Worm (Caenorhabditis elegans) whole organism, L4 larva: ENCODE measurements around the gene srbc-38.
A peak's percentile ranks its signal among the peaks of the same experiment; 100 is the strongest.

Experiments
- F10B5.3 ChIP-seq: sonication (generic microtip); optimal IDR thresholded peaks from 2 replicates; lab custom pipeline; 2016; ENCODE audit warnings: mild to moderate bottlenecking, missing genetic modification characterization, missing compliant biosample characterization
- F26F4.8 ChIP-seq: fragments of 200-800 bp; sonication (Bioruptor generic); conservative IDR thresholded peaks from 2 replicates; pipeline ENCODE4 v1.3.6; 2022; ENCODE audit warnings: missing genetic modification characterization, missing compliant biosample characterization
- F44E2.7 ChIP-seq: fragments of 200-800 bp; sonication (Bioruptor generic); IDR thresholded peaks from 2 replicates; pipeline ENCODE4 v2.1.2; 2022; ENCODE audit warnings: missing genetic modification characterization, missing compliant biosample characterization
- R02D3.7 ChIP-seq: fragments of 150-350 bp; sonication (generic microtip); optimal IDR thresholded peaks from 3 replicates; lab custom pipeline; 2014; ENCODE audit warnings: missing biosample characterization, missing genetic modification characterization
- T20F7.1 ChIP-seq: fragments of 200-800 bp; sonication (Bioruptor generic); optimal IDR thresholded peaks from 2 replicates; lab custom pipeline; 2018; ENCODE audit warnings: mild to moderate bottlenecking, missing genetic modification characterization, missing compliant biosample characterization
- T26A8.4 ChIP-seq: fragments of 200-800 bp; sonication (Bioruptor generic); IDR thresholded peaks from 2 replicates; pipeline ENCODE4 v1.3.6; 2022; ENCODE audit warnings: missing genetic modification characterization, missing compliant biosample characterization
- aha-1 ChIP-seq: fragments of 150-350 bp; peaks from one replicate; lab custom pipeline; 2014; ENCODE audit warnings: missing biosample characterization, missing genetic modification characterization
- ama-1 ChIP-seq: fragments of 150-350 bp; optimal IDR thresholded peaks from 2 replicates; lab custom pipeline; 2014; ENCODE audit warnings: inconsistent platforms, mixed read lengths
- arid-1 ChIP-seq: fragments of 200-800 bp; sonication (Bioruptor generic); conservative IDR thresholded peaks from 2 replicates; pipeline ENCODE4 v1.3.6; 2022; ENCODE audit warnings: missing genetic modification reagents, missing genetic modification characterization, missing compliant biosample characterization
- ceh-20 ChIP-seq: fragments of 200-800 bp; sonication (Bioruptor generic); IDR thresholded peaks from 2 replicates; pipeline ENCODE4 v1.3.6; 2022; ENCODE audit warnings: missing genetic modification reagents, missing genetic modification characterization, missing compliant biosample characterization
- ceh-32 ChIP-seq: sonication (generic microtip); optimal IDR thresholded peaks from 2 replicates; lab custom pipeline; 2016; ENCODE audit warnings: mild to moderate bottlenecking, missing genetic modification characterization, missing compliant biosample characterization; ENCODE audit not compliant: poor library complexity
- ceh-44 ChIP-seq: fragments of 200-800 bp; sonication (Bioruptor generic); IDR thresholded peaks from 2 replicates; pipeline ENCODE4 v1.3.6; 2022; ENCODE audit warnings: missing genetic modification reagents, missing genetic modification characterization, missing compliant biosample characterization
- daf-12 ChIP-seq: fragments of 150-350 bp; optimal IDR thresholded peaks from 2 replicates; lab custom pipeline; 2014; ENCODE audit warnings: missing biosample characterization, missing genetic modification reagents, missing genetic modification characterization
- daf-16 ChIP-seq, 3 experiments: sonication (generic microtip); optimal IDR thresholded peaks; 2 replicates each; lab custom pipeline; 2016 to 2017; ENCODE audit warnings: missing genetic modification characterization in 3 of 3, missing genetic modification reagents in 3 of 3, mild to moderate bottlenecking in 2 of 3, missing compliant biosample characterization in 2 of 3, missing biosample characterization in 1 of 3, moderate library complexity in 1 of 3
- dmd-8 ChIP-seq: fragments of 200-800 bp; sonication (Bioruptor generic); IDR thresholded peaks from 2 replicates; pipeline ENCODE4 v1.3.6; 2022; ENCODE audit warnings: missing genetic modification characterization, missing compliant biosample characterization
- dmd-9 ChIP-seq: fragments of 200-800 bp; sonication (Bioruptor generic); IDR thresholded peaks from 2 replicates; pipeline ENCODE4 v1.3.6; 2022; ENCODE audit warnings: missing genetic modification reagents, missing genetic modification characterization, missing compliant biosample characterization
- dpl-1 ChIP-seq: fragments of 150-350 bp; optimal IDR thresholded peaks from 2 replicates; lab custom pipeline; 2014; ENCODE audit warnings: missing biosample characterization, missing genetic modification reagents, missing genetic modification characterization
- egl-43 ChIP-seq: fragments of 200-800 bp; sonication (Bioruptor generic); IDR thresholded peaks from 2 replicates; pipeline ENCODE4 v1.3.6; 2022; ENCODE audit warnings: missing genetic modification reagents, missing genetic modification characterization, missing compliant biosample characterization
- gei-8 ChIP-seq: fragments of 200-800 bp; sonication (Bioruptor generic); optimal IDR thresholded peaks from 2 replicates; lab custom pipeline; 2018; ENCODE audit warnings: mild to moderate bottlenecking, missing genetic modification characterization, missing compliant biosample characterization
- hlh-11 ChIP-seq: fragments of 200-800 bp; sonication (Bioruptor generic); optimal IDR thresholded peaks from 2 replicates; lab custom pipeline; 2018; ENCODE audit warnings: mild to moderate bottlenecking, missing genetic modification characterization, missing compliant biosample characterization
- hlh-30 ChIP-seq: sonication (generic microtip); optimal IDR thresholded peaks from 2 replicates; lab custom pipeline; 2017; ENCODE audit warnings: antibody characterized with exemption, mild to moderate bottlenecking, missing genetic modification characterization, missing compliant biosample characterization; ENCODE audit not compliant: insufficient read depth
- lin-13 ChIP-seq: fragments of 150-350 bp; optimal IDR thresholded peaks from 2 replicates; lab custom pipeline; 2014; ENCODE audit warnings: missing biosample characterization, missing genetic modification reagents, missing genetic modification characterization
- lin-15B ChIP-seq: fragments of 150-350 bp; sonication (generic microtip); optimal IDR thresholded peaks from 3 replicates; lab custom pipeline; 2014; ENCODE audit warnings: missing biosample characterization, missing genetic modification characterization
- lin-29 ChIP-seq: fragments of 200-800 bp; sonication (Bioruptor generic); IDR thresholded peaks from 2 replicates; pipeline ENCODE4 v1.3.6; 2022; ENCODE audit warnings: missing genetic modification reagents, missing genetic modification characterization, missing compliant biosample characterization
- mdt-29 ChIP-seq: fragments of 200-800 bp; sonication (Bioruptor generic); IDR thresholded peaks from 2 replicates; pipeline ENCODE4 v1.3.6; 2022; ENCODE audit warnings: missing genetic modification reagents, missing genetic modification characterization, missing compliant biosample characterization
- mep-1 ChIP-seq: fragments of 150-350 bp; sonication (generic microtip); optimal IDR thresholded peaks from 3 replicates; lab custom pipeline; 2014; ENCODE audit warnings: missing biosample characterization, missing genetic modification characterization
- mxl-2 ChIP-seq: fragments of 200-800 bp; sonication (Bioruptor generic); conservative IDR thresholded peaks from 2 replicates; pipeline ENCODE4 v1.3.6; 2022; ENCODE audit warnings: missing genetic modification reagents, missing genetic modification characterization, missing compliant biosample characterization
- nhr-10 ChIP-seq: fragments of 150-350 bp; optimal IDR thresholded peaks from 2 replicates; lab custom pipeline; 2014; ENCODE audit warnings: missing biosample characterization, missing genetic modification characterization
- nhr-102 ChIP-seq: sonication (generic microtip); optimal IDR thresholded peaks from 2 replicates; lab custom pipeline; 2016; ENCODE audit warnings: mild to moderate bottlenecking, missing genetic modification characterization, moderate library complexity, missing compliant biosample characterization
- nhr-41 ChIP-seq: fragments of 200-800 bp; sonication (Bioruptor generic); IDR thresholded peaks from 2 replicates; pipeline ENCODE4 v1.3.6; 2022; ENCODE audit warnings: missing genetic modification reagents, missing genetic modification characterization, missing compliant biosample characterization
- nhr-42 ChIP-seq: fragments of 200-800 bp; sonication (Bioruptor generic); IDR thresholded peaks from 2 replicates; pipeline ENCODE4 v1.3.6; 2022; ENCODE audit warnings: missing genetic modification characterization, missing compliant biosample characterization
- nhr-48 ChIP-seq: sonication (generic microtip); optimal IDR thresholded peaks from 2 replicates; lab custom pipeline; 2016; ENCODE audit warnings: mild to moderate bottlenecking, missing genetic modification characterization, missing compliant biosample characterization
- nhr-6 ChIP-seq: fragments of 150-350 bp; optimal IDR thresholded peaks from 2 replicates; lab custom pipeline; 2014; ENCODE audit warnings: missing biosample characterization, missing genetic modification characterization
- pha-4 ChIP-seq, 2 experiments: fragments of 150-350 bp in 1 of 2; fragments of 200-800 bp in 1 of 2; sonication (Bioruptor generic) in 1 of 2; IDR thresholded peaks in 1 of 2; optimal IDR thresholded peaks in 1 of 2; 2 replicates each; pipeline versions ENCODE4 v1.3.6 to Lab custom; 2014 to 2022; ENCODE audit warnings: missing genetic modification characterization in 2 of 2, missing genetic modification reagents in 2 of 2, missing biosample characterization in 1 of 2, missing compliant biosample characterization in 1 of 2
- pqm-1 ChIP-seq: sonication (generic microtip); optimal IDR thresholded peaks from 2 replicates; lab custom pipeline; 2017; ENCODE audit warnings: missing biosample characterization, missing genetic modification characterization
- rbr-2 ChIP-seq: sonication (generic microtip); optimal IDR thresholded peaks from 2 replicates; lab custom pipeline; 2016; ENCODE audit warnings: missing genotype, missing genetic modification characterization, missing compliant biosample characterization
- saeg-2 ChIP-seq: fragments of 200-800 bp; sonication (Bioruptor generic); IDR thresholded peaks from 2 replicates; pipeline ENCODE4 v1.3.6; 2022; ENCODE audit warnings: missing genetic modification reagents, missing genetic modification characterization, missing compliant biosample characterization
- set-16 ChIP-seq: fragments of 200-800 bp; sonication (Bioruptor generic); IDR thresholded peaks from 2 replicates; pipeline ENCODE4 v1.3.6; 2022; ENCODE audit warnings: missing genetic modification reagents, missing genetic modification characterization, missing compliant biosample characterization
- skn-1 ChIP-seq: fragments of 150-350 bp; optimal IDR thresholded peaks from 2 replicates; lab custom pipeline; 2014; ENCODE audit warnings: missing biosample characterization, missing genetic modification characterization
- snpc-4 ChIP-seq: fragments of 150-350 bp; optimal IDR thresholded peaks from 2 replicates; lab custom pipeline; 2014; ENCODE audit warnings: missing biosample characterization, missing genetic modification characterization
- spr-1 ChIP-seq: sonication (generic microtip); optimal IDR thresholded peaks from 2 replicates; lab custom pipeline; 2016; ENCODE audit warnings: mild to moderate bottlenecking, missing genetic modification characterization, missing compliant biosample characterization
- tra-1 ChIP-seq: fragments of 200-800 bp; sonication (Bioruptor generic); IDR thresholded peaks from 2 replicates; pipeline ENCODE4 v1.3.6; 2022; ENCODE audit warnings: missing genetic modification reagents, missing genetic modification characterization, missing compliant biosample characterization
- zfp-2 ChIP-seq: sonication (generic microtip); optimal IDR thresholded peaks from 2 replicates; lab custom pipeline; 2016; ENCODE audit warnings: mild to moderate bottlenecking, missing genetic modification characterization, missing compliant biosample characterization
- zfp-3 ChIP-seq: fragments of 200-800 bp; sonication (Bioruptor generic); conservative IDR thresholded peaks from 2 replicates; pipeline ENCODE4 v1.3.6; 2022; ENCODE audit warnings: missing genetic modification reagents, missing genetic modification characterization, missing compliant biosample characterization
- ztf-7 ChIP-seq: fragments of 150-350 bp; optimal IDR thresholded peaks from 2 replicates; lab custom pipeline; 2014; ENCODE audit warnings: missing biosample characterization, missing genetic modification characterization

srbc-38 gene

DNA sequence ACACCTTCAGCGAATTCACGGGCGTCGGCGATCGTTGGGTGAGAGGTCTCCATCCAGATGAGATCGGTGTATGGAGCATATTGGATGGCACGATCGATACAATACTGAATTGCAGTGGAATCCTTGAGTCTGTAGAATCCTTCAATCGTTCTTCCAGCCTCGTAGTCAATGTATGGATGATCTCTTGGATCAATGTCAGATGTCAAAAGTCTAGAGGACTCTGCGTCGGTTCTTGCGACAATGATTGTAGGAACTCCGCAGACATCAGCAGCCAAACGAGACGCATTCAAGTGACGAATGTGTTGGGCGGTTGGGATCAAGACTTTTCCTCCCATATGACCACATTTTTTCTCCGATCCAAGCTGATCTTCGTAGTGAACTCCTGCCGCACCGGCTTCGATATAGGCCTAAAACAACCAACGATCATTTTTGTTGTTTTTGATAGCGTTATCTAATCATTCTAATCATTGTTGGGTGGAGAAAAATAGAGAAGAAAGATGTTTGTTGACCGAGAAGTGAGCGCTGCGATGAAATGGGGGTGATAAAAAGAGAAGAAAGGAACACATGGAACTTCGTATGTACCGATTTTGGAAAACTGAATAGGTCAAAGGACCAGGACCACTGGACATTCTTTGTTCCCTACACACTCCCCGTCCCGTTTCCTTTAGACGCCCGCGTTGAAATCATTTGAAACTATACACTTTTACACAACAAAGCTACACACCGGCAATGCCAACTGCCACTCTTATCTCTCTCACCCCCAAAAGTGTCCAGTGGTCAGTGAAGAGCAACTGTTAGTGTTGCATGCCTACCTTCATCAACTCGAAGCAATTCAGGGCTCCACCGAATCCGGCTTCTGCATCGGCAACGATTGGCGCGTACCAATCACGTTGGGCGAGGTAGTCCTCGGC, 19.8 kb downstream of the srbc-38 start (continued):
- TF ChIP-seq set-16 (GFP tag; lab: Robert Waterston, UW) (no peak), pqm-1 (tag; lab: Kevin White, UChicago) (peak; percentile 44), R02D3.7 (tag; lab: Kevin White, UChicago) (no peak), arid-1 (GFP tag; lab: Robert Waterston, UW) (no peak), ztf-7 (tag; lab: Kevin White, UChicago) (no peak), F10B5.3 (tag; lab: Kevin White, UChicago) (no peak), zfp-3 (GFP tag; lab: Robert Waterston, UW) (peak; percentile 41; the same call in 1 of the 2 replicates), saeg-2 (GFP tag; lab: Robert Waterston, UW) (no peak), daf-16 (GFP tag; optimal IDR thresholded peaks at IDR 0.05; lab: Kevin White, UChicago) (peak in 1 of 2 experiments; percentile 6), daf-16 (tag; optimal IDR thresholded peaks at IDR 0.05; lab: Kevin White, UChicago) (no peak), T20F7.1 (GFP tag; lab: Kevin White, UChicago) (no peak), nhr-41 (GFP tag; lab: Robert Waterston, UW) (no peak), nhr-42 (GFP tag; lab: Robert Waterston, UW) (peak; percentile 24; the same call in 1 of the 2 replicates), dmd-9 (peak; percentile 7; the same call in 1 of the 2 replicates), lin-29 (GFP tag; lab: Robert Waterston, UW) (no peak; the same call in 1 of the 2 replicates), tra-1 (no peak), gei-8 (GFP tag; lab: Kevin White, UChicago) (no peak), egl-43 (GFP tag; lab: Robert Waterston, UW) (no peak), lin-13 (no peak), nhr-10 (tag; lab: Kevin White, UChicago) (peak; percentile 22), F44E2.7 (GFP tag; lab: Robert Waterston, UW) (no peak), nhr-102 (no peak), daf-12 (tag; lab: Kevin White, UChicago) (no peak), ceh-44 (GFP tag; lab: Robert Waterston, UW) (no peak), spr-1 (tag; lab: Kevin White, UChicago) (no peak), rbr-2 (tag; lab: Kevin White, UChicago) (no peak), lin-15B (tag; lab: Kevin White, UChicago) (no peak), mep-1 (peak; percentile 30), ceh-32 (tag; lab: Kevin White, UChicago) (no peak), ceh-20 (GFP tag; lab: Robert Waterston, UW) (no peak), T26A8.4 (GFP tag; lab: Robert Waterston, UW) (peak; percentile 27; the same call in 1 of the 2 replicates), snpc-4 (tag; lab: Kevin White, UChicago) (no peak), F26F4.8 (GFP tag; lab: Robert Waterston, UW) (no peak), mdt-29 (GFP tag; lab: Robert Waterston, UW) (no peak), pha-4 (GFP tag; IDR thresholded peaks at IDR 0.05; lab: Robert Waterston, UW) (peak; percentile 18; the same call in 1 of the 2 replicates), pha-4 (tag; optimal IDR thresholded peaks at IDR 0.05; lab: Kevin White, UChicago) (no peak), aha-1 (tag; lab: Kevin White, UChicago) (peak; percentile 97)

DNA sequence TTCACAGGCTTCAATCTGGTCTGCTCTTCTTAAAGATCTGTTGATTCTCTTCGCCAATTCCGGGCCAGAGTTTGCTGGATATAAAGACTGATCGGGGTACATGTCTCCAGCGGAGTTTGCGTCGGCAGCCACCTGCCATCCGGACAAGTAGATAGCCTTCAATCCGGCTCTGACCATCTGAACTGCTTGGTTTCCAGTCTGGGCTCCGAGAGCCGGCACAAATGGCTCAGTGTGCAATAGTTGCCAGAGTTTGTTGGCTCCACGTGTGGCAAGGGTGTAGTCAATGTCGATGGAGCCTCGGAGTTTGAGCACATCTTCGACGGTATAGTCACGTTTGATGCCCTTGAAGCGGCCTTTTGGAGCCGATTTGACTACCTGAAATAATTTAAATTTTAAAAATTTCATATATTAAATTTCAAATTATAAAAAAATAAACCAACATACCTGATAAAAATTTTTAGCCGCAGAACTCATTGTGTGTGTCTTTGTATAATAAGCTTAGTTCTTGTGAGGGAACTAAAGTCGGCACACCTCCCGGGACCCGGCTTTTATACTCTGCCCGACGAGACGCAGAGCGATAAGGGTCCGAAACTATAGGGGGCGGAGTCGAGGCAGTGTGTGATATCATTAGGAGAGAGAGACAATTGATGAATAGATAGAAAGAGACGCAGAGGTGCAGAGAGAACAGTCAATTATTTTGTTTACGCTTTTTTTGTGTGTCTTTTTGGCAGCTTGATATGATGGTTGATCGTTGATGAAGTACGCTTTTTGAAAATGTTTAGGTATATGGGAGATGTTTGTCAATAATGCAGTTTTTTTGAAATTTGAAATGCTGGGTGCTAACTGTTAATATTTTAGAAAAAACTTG, 20.7 kb downstream of the srbc-38 start, which contains the start of the genes icl-1 and srh-2:
Gene icl-1, minus strand, starts transcription at position 521 of the 868 bp plus-strand sequence.
Gene srh-2, plus strand, starts transcription at position 818 of the 868 bp plus-strand sequence.
- peak; percentile 1 for TF ChIP-seq dpl-1
- peak; percentile 57; the same call in 1 of the 2 replicates for TF ChIP-seq saeg-2 (GFP tag; lab: Robert Waterston, UW)
- peak; percentile 90 for TF ChIP-seq aha-1 (tag; lab: Kevin White, UChicago)
- peak; percentile 60 for TF ChIP-seq nhr-6
- no peak; the same call in 1 of the 2 replicates for TF ChIP-seq dmd-8
- TF ChIP-seq mxl-2 (GFP tag; lab: Robert Waterston, UW) = no peak
- TF ChIP-seq T26A8.4 (GFP tag; lab: Robert Waterston, UW) = peak; percentile 91
- TF ChIP-seq nhr-102 = peak; percentile 52
- TF ChIP-seq skn-1 (tag; lab: Kevin White, UChicago) = no peak
- peak; percentile 84 for TF ChIP-seq hlh-11 (tag; lab: Kevin White, UChicago)
- peak; percentile 95 for TF ChIP-seq ama-1 (lab: Kevin White, UChicago)
- TF ChIP-seq dmd-9 = no peak
- peak; percentile 62 for TF ChIP-seq hlh-30 (tag; lab: Kevin White, UChicago)
- peak; percentile 43; the same call in 1 of the 2 replicates for TF ChIP-seq pha-4 (GFP tag; IDR thresholded peaks at IDR 0.05; lab: Robert Waterston, UW)
- no peak for TF ChIP-seq pha-4 (tag; optimal IDR thresholded peaks at IDR 0.05; lab: Kevin White, UChicago)
- TF ChIP-seq nhr-48 = peak; percentile 40
- no peak for TF ChIP-seq zfp-2 (tag; lab: Kevin White, UChicago)
